Worm (Caenorhabditis elegans) whole organism, L4 larva: Measurements from ENCODE around the gene C27A7.9.

Source experiments
- R02D3.7 ChIP-seq: fragments of 150-350 bp; sonication (generic microtip); optimal IDR thresholded peaks from 3 replicates; lab custom pipeline; 2014; ENCODE audit warnings: missing biosample characterization, missing genetic modification characterization
- daf-12 ChIP-seq: fragments of 150-350 bp; optimal IDR thresholded peaks from 2 replicates; lab custom pipeline; 2014; ENCODE audit warnings: missing biosample characterization, missing genetic modification reagents, missing genetic modification characterization
- daf-8 ChIP-seq: fragments of 200-800 bp; sonication (Bioruptor generic); IDR thresholded peaks from 2 replicates; pipeline ENCODE4 v1.3.6; 2022; ENCODE audit warnings: missing genetic modification characterization, missing compliant biosample characterization
- lin-1 ChIP-seq: fragments of 200-800 bp; sonication (Bioruptor generic); IDR thresholded peaks from 2 replicates; pipeline ENCODE4 v1.3.6; 2022; ENCODE audit warnings: missing genetic modification reagents, missing genetic modification characterization, missing compliant biosample characterization
- mep-1 ChIP-seq: fragments of 150-350 bp; sonication (generic microtip); optimal IDR thresholded peaks from 3 replicates; lab custom pipeline; 2014; ENCODE audit warnings: missing biosample characterization, missing genetic modification characterization
- nhr-28 ChIP-seq: fragments of 150-350 bp; optimal IDR thresholded peaks from 2 replicates; lab custom pipeline; 2014; ENCODE audit warnings: missing biosample characterization, missing genetic modification characterization
- nhr-76 ChIP-seq: fragments of 150-350 bp; optimal IDR thresholded peaks from 2 replicates; lab custom pipeline; 2014; ENCODE audit warnings: missing biosample characterization, missing genetic modification characterization
- pha-4 ChIP-seq, 2 experiments: fragments of 150-350 bp in 1 of 2; fragments of 200-800 bp in 1 of 2; sonication (Bioruptor generic) in 1 of 2; IDR thresholded peaks in 1 of 2; optimal IDR thresholded peaks in 1 of 2; 2 replicates each; pipeline versions ENCODE4 v1.3.6 to Lab custom; 2014 to 2022; ENCODE audit warnings: missing genetic modification characterization in 2 of 2, missing genetic modification reagents in 2 of 2, missing biosample characterization in 1 of 2, missing compliant biosample characterization in 1 of 2
- pqm-1 ChIP-seq: sonication (generic microtip); optimal IDR thresholded peaks from 2 replicates; lab custom pipeline; 2017; ENCODE audit warnings: missing biosample characterization, missing genetic modification characterization
- snpc-4 ChIP-seq: fragments of 150-350 bp; optimal IDR thresholded peaks from 2 replicates; lab custom pipeline; 2014; ENCODE audit warnings: missing biosample characterization, missing genetic modification characterization
- ztf-11 ChIP-seq: fragments of 150-350 bp; optimal IDR thresholded peaks from 2 replicates; lab custom pipeline; 2014; ENCODE audit warnings: missing biosample characterization, missing genetic modification characterization

- TF ChIP-seq snpc-4 (tag; lab: Kevin White, UChicago) (no peak), pha-4 (GFP tag; IDR thresholded peaks at IDR 0.05; lab: Robert Waterston, UW) (no peak), pha-4 (tag; optimal IDR thresholded peaks at IDR 0.05; lab: Kevin White, UChicago) (no peak), ztf-11 (tag; lab: Kevin White, UChicago) (no peak), nhr-76 (tag; lab: Kevin White, UChicago) (no peak), nhr-28 (tag; lab: Kevin White, UChicago) (no peak), daf-12 (no peak), lin-1 (GFP tag; lab: Robert Waterston, UW) (no peak), R02D3.7 (no peak), pqm-1 (tag; lab: Kevin White, UChicago) (no peak), daf-8 (GFP tag; lab: Robert Waterston, UW) (no peak), mep-1 (no peak)
These were observed 43.3 kb upstream of the C27A7.9 start for ce11 chrV:12197748-12198147.
